Worm (Caenorhabditis elegans) whole organism, L4/young adult: ENCODE results near the gene C06H5.12.

Experiments
- dao-5 ChIP-seq: sonication (generic microtip); optimal IDR thresholded peaks from 2 replicates; lab custom pipeline; 2016; ENCODE audit warnings: missing genotype, missing genetic modification characterization, moderate library complexity, missing compliant biosample characterization
- him-1 ChIP-seq: sonication (generic microtip); optimal IDR thresholded peaks from 2 replicates; lab custom pipeline; 2016; ENCODE audit warnings: missing genotype, missing genetic modification reagents, missing genetic modification characterization, missing compliant biosample characterization

- no peak for TF ChIP-seq him-1 (tag; lab: Kevin White, UChicago)
- TF ChIP-seq dao-5 (tag; lab: Kevin White, UChicago) = no peak
These were observed 26.8 kb downstream of the C06H5.12 start, which contains the start of gene E01B7.2 for ce11 chrV:17921423-17921822.
